Worm (Caenorhabditis elegans) whole organism, L4 larva: Measurements from ENCODE around the gene rab-19.

Source experiments
- D1046.2 ChIP-seq: fragments of 200-800 bp; sonication (Bioruptor generic); IDR thresholded peaks from 2 replicates; pipeline ENCODE4 v1.3.6; 2022; ENCODE audit warnings: missing genetic modification characterization, missing compliant biosample characterization
- aly-2 ChIP-seq: sonication (generic microtip); optimal IDR thresholded peaks from 2 replicates; lab custom pipeline; 2018; ENCODE audit warnings: missing biosample characterization, missing genetic modification characterization
- ama-1 ChIP-seq: fragments of 150-350 bp; optimal IDR thresholded peaks from 2 replicates; lab custom pipeline; 2014; ENCODE audit warnings: inconsistent platforms, mixed read lengths
- ceh-62 ChIP-seq: sonication (generic microtip); optimal IDR thresholded peaks from 2 replicates; lab custom pipeline; 2017; ENCODE audit warnings: missing biosample characterization, missing genetic modification characterization
- ceh-82 ChIP-seq: sonication (generic microtip); optimal IDR thresholded peaks from 2 replicates; lab custom pipeline; 2017; ENCODE audit warnings: missing biosample characterization, missing genetic modification characterization
- fkh-10 ChIP-seq: fragments of 150-350 bp; optimal IDR thresholded peaks from 2 replicates; lab custom pipeline; 2014; ENCODE audit warnings: missing biosample characterization, missing genetic modification reagents, missing genetic modification characterization
- lsy-2 ChIP-seq, 2 experiments: fragments of 150-350 bp in 1 of 2; sonication (generic microtip) in 1 of 2; optimal IDR thresholded peaks; 2 replicates each; lab custom pipeline; 2014 to 2017; ENCODE audit warnings: missing biosample characterization in 2 of 2, missing genetic modification characterization in 2 of 2
- nhr-102 ChIP-seq: sonication (generic microtip); optimal IDR thresholded peaks from 2 replicates; lab custom pipeline; 2016; ENCODE audit warnings: mild to moderate bottlenecking, missing genetic modification characterization, moderate library complexity, missing compliant biosample characterization
- nhr-28 ChIP-seq: fragments of 150-350 bp; optimal IDR thresholded peaks from 2 replicates; lab custom pipeline; 2014; ENCODE audit warnings: missing biosample characterization, missing genetic modification characterization
- nhr-48 ChIP-seq: sonication (generic microtip); optimal IDR thresholded peaks from 2 replicates; lab custom pipeline; 2016; ENCODE audit warnings: mild to moderate bottlenecking, missing genetic modification characterization, missing compliant biosample characterization
- snpc-4 ChIP-seq: fragments of 150-350 bp; optimal IDR thresholded peaks from 2 replicates; lab custom pipeline; 2014; ENCODE audit warnings: missing biosample characterization, missing genetic modification characterization
- tra-1 ChIP-seq: fragments of 200-800 bp; sonication (Bioruptor generic); IDR thresholded peaks from 2 replicates; pipeline ENCODE4 v1.3.6; 2022; ENCODE audit warnings: missing genetic modification reagents, missing genetic modification characterization, missing compliant biosample characterization
- unc-39 ChIP-seq: sonication (generic microtip); optimal IDR thresholded peaks from 2 replicates; lab custom pipeline; 2017; ENCODE audit warnings: missing biosample characterization, missing genetic modification characterization
- unc-62 ChIP-seq, 3 experiments: fragments of 150-350 bp in 1 of 3; sonication (generic microtip); optimal IDR thresholded peaks in 2 of 3; peaks in 1 of 3; 1 replicate in 1 of 3; 2 replicates in 2 of 3; lab custom pipeline; 2014 to 2017; ENCODE audit warnings: missing biosample characterization in 3 of 3, missing genetic modification characterization in 3 of 3, missing genetic modification reagents in 3 of 3, missing genotype in 1 of 3

DNA sequence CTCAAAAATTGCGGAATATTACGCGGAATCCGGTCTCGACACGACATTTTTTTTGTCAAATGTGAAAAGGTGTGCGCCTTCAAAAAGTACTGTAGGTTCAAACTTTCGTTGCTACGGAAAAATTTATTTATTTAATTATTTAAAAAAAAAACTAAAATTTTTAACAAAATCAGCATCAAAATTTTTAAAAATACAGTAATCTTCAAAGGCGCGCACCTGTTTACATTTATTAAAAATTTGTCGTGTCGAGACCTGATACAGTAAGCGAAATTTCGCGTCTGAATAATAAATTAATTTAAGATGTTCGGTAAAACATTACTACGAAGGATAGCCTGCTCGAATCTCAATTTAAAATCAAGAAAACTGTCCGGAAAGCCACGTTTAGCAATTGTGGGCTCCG is 12.5 kb downstream of the rab-19 start, which contains the start of gene Y62E10A.6:
- TF ChIP-seq tra-1 (GFP tag; lab: Robert Waterston, UW) (no peak), snpc-4 (tag; lab: Kevin White, UChicago) (no peak), unc-62 (GFP tag; optimal IDR thresholded peaks at IDR 0.05 in 1 of 2; lab: Kevin White, UChicago) (no peak), unc-62 (tag; optimal IDR thresholded peaks at IDR 0.05; lab: Kevin White, UChicago) (no peak), ama-1 (no peak), nhr-102 (tag; lab: Kevin White, UChicago) (no peak), unc-39 (tag; lab: Kevin White, UChicago) (no peak), fkh-10 (GFP tag; lab: Kevin White, UChicago) (no peak), nhr-48 (tag; lab: Kevin White, UChicago) (no peak), ceh-82 (tag; lab: Kevin White, UChicago) (no peak), nhr-28 (tag; lab: Kevin White, UChicago) (no peak), ceh-62 (tag; lab: Kevin White, UChicago) (no peak), D1046.2 (GFP tag; lab: Robert Waterston, UW) (no peak), aly-2 (tag; lab: Kevin White, UChicago) (no peak), lsy-2 (tag; optimal IDR thresholded peaks at IDR 0.05; lab: Kevin White, UChicago) (no peak)
